Fruit fly (Drosophila melanogaster) whole organism, embryonic: ENCODE data around the gene CG12609.

Experiments used
- Ada2b ChIP-seq: fragments of 200-800 bp; sonication (Bioruptor generic); IDR thresholded peaks from 2 replicates; pipeline ENCODE4 v1.3.6; 2022; ENCODE audit warnings: missing biosample characterization, missing genetic modification characterization
- Adf1 ChIP-seq: fragments of 200-800 bp; sonication (Bioruptor generic); IDR thresholded peaks from 2 replicates; pipeline ENCODE4 v1.3.6; 2022; ENCODE audit warnings: missing biosample characterization, missing genetic modification characterization
- BEAF-32 ChIP-seq: fragments of 200-800 bp; sonication (Bioruptor generic); optimal IDR thresholded peaks from 3 replicates; lab custom pipeline; 2017; ENCODE audit warnings: missing biosample characterization, missing genetic modification characterization, mild to moderate bottlenecking, moderate library complexity, missing genetic modification reagents
- CG10147 ChIP-seq: fragments of 200-800 bp; sonication (Bioruptor generic); optimal IDR thresholded peaks from 2 replicates; lab custom pipeline; 2019; ENCODE audit warnings: missing biosample characterization, mild to moderate bottlenecking, missing genetic modification characterization, moderate library complexity
- CG11398 ChIP-seq: fragments of 200-800 bp; sonication (Bioruptor generic); optimal IDR thresholded peaks from 2 replicates; lab custom pipeline; 2016; ENCODE audit warnings: missing biosample characterization, missing genetic modification characterization
- CG13123 ChIP-seq: fragments of 200-800 bp; sonication (Bioruptor generic); optimal IDR thresholded peaks from 2 replicates; lab custom pipeline; 2016; ENCODE audit warnings: missing biosample characterization, missing genetic modification characterization
- CG14050 ChIP-seq: fragments of 200-800 bp; sonication (Bioruptor generic); IDR thresholded peaks from 3 replicates; pipeline ENCODE4 v1.3.6; 2022; ENCODE audit warnings: missing biosample characterization, missing genetic modification characterization
- CG14441 ChIP-seq: fragments of 200-800 bp; sonication (Bioruptor generic); IDR thresholded peaks from 2 replicates; pipeline ENCODE4 v1.3.6; 2022; ENCODE audit warnings: missing biosample characterization, missing genetic modification characterization
- CG16863 ChIP-seq: fragments of 200-800 bp; sonication (Bioruptor generic); optimal IDR thresholded peaks from 3 replicates; lab custom pipeline; 2016; ENCODE audit warnings: missing biosample characterization, missing genetic modification characterization
- CG2889 ChIP-seq: fragments of 200-800 bp; sonication (Bioruptor generic); IDR thresholded peaks from 3 replicates; pipeline ENCODE4 v1.3.6; 2022; ENCODE audit warnings: missing biosample characterization, missing genetic modification characterization
- CG31365 ChIP-seq: fragments of 200-800 bp; sonication (Bioruptor generic); optimal IDR thresholded peaks from 2 replicates; lab custom pipeline; 2018; ENCODE audit warnings: missing biosample characterization, mild to moderate bottlenecking, missing genetic modification characterization
- CG34224 ChIP-seq: fragments of 200-800 bp; sonication (Bioruptor generic); IDR thresholded peaks from 3 replicates; pipeline ENCODE4 v1.3.6; 2022; ENCODE audit warnings: missing biosample characterization, missing genetic modification characterization; ENCODE audit not compliant: partially characterized antibody
- CG42726 ChIP-seq: fragments of 200-800 bp; sonication (Bioruptor generic); IDR thresholded peaks from 2 replicates; pipeline ENCODE4 v1.3.6; 2022; ENCODE audit warnings: missing biosample characterization, missing genetic modification characterization; ENCODE audit not compliant: partially characterized antibody
- CG6813 ChIP-seq: fragments of 200-800 bp; sonication (Bioruptor generic); optimal IDR thresholded peaks from 2 replicates; lab custom pipeline; 2017; ENCODE audit warnings: missing biosample characterization, missing genetic modification characterization, mild to moderate bottlenecking, moderate library complexity, missing genetic modification reagents
- CG7786 ChIP-seq: fragments of 200-800 bp; sonication (Bioruptor generic); optimal IDR thresholded peaks from 2 replicates; lab custom pipeline; 2016; ENCODE audit warnings: missing biosample characterization, missing genetic modification characterization
- CG8924 ChIP-seq: fragments of 200-800 bp; optimal IDR thresholded peaks from 3 replicates; lab custom pipeline; 2019; ENCODE audit warnings: missing biosample characterization, mild to moderate bottlenecking, missing genetic modification characterization, moderate library complexity
- CG9609 ChIP-seq: fragments of 200-800 bp; sonication (Bioruptor generic); optimal IDR thresholded peaks from 3 replicates; lab custom pipeline; 2016; ENCODE audit warnings: missing biosample characterization, missing genetic modification characterization
- CG9727 ChIP-seq: fragments of 200-800 bp; sonication (Bioruptor generic); optimal IDR thresholded peaks from 3 replicates; lab custom pipeline; 2017; ENCODE audit warnings: missing biosample characterization, mild to moderate bottlenecking, missing genetic modification characterization
- Dp ChIP-seq: fragments of 200-800 bp; sonication (Bioruptor generic); optimal IDR thresholded peaks from 2 replicates; lab custom pipeline; 2018; ENCODE audit warnings: missing biosample characterization, mild to moderate bottlenecking, missing genetic modification characterization, moderate library complexity
- Dref ChIP-seq: fragments of 200-800 bp; sonication (Bioruptor generic); IDR thresholded peaks from 2 replicates; pipeline ENCODE4 v1.3.6; 2022; ENCODE audit warnings: missing biosample characterization, missing genetic modification characterization
- E2f2 ChIP-seq: fragments of 200-800 bp; sonication (Bioruptor generic); IDR thresholded peaks from 2 replicates; pipeline ENCODE4 v1.3.6; 2022; ENCODE audit warnings: missing biosample characterization, missing genetic modification characterization
- Fer2 ChIP-seq: fragments of 200-800 bp; sonication (Bioruptor generic); optimal IDR thresholded peaks from 2 replicates; lab custom pipeline; 2018; ENCODE audit warnings: missing biosample characterization, mild to moderate bottlenecking, missing genetic modification characterization, moderate library complexity
- HLH54F ChIP-seq: fragments of 200-800 bp; sonication (Bioruptor generic); optimal IDR thresholded peaks from 3 replicates; lab custom pipeline; 2016; ENCODE audit warnings: missing biosample characterization, missing genetic modification characterization
- Hr39 ChIP-seq: fragments of >200 bp; optimal IDR thresholded peaks from 2 replicates; lab custom pipeline; 2017
- Hr51 ChIP-seq, 2 experiments: fragments of 200-800 bp; sonication (Bioruptor generic); optimal IDR thresholded peaks; 2 replicates in 1 of 2; 3 replicates in 1 of 2; lab custom pipeline; 2016 to 2018; ENCODE audit warnings: missing biosample characterization in 2 of 2, missing genetic modification characterization in 2 of 2, mild to moderate bottlenecking in 1 of 2, moderate library complexity in 1 of 2
- MESR4 ChIP-seq: fragments of 200-800 bp; sonication (Bioruptor generic); optimal IDR thresholded peaks from 2 replicates; lab custom pipeline; 2018; ENCODE audit warnings: missing biosample characterization, mild to moderate bottlenecking, missing genetic modification characterization, moderate library complexity
- Rfx ChIP-seq: fragments of 200-800 bp; sonication (Bioruptor generic); IDR thresholded peaks from 2 replicates; pipeline ENCODE4 v1.3.6; 2022; ENCODE audit warnings: missing biosample characterization, missing genetic modification characterization
- bcd ChIP-seq: fragments of 200-800 bp; sonication (Bioruptor generic); optimal IDR thresholded peaks from 2 replicates; lab custom pipeline; 2017; ENCODE audit warnings: missing biosample characterization, mild to moderate bottlenecking, missing genetic modification characterization
- br ChIP-seq: fragments of >200 bp; optimal IDR thresholded peaks from 2 replicates; lab custom pipeline; 2017
- chinmo ChIP-seq: fragments of 200-800 bp; sonication (Bioruptor generic); IDR thresholded peaks from 4 replicates; pipeline ENCODE4 v1.3.6; 2022; ENCODE audit warnings: missing biosample characterization, missing genetic modification characterization; ENCODE audit not compliant: partially characterized antibody
- chn ChIP-seq: fragments of 200-800 bp; sonication (Bioruptor generic); optimal IDR thresholded peaks from 2 replicates; lab custom pipeline; 2016; ENCODE audit warnings: missing biosample characterization, missing genetic modification characterization
- dan ChIP-seq: fragments of 200-800 bp; sonication (Bioruptor generic); IDR thresholded peaks from 2 replicates; pipeline ENCODE4 v1.3.6; 2022; ENCODE audit warnings: missing biosample characterization, missing genetic modification characterization
- fd3F ChIP-seq: fragments of 200-800 bp; sonication (Bioruptor generic); optimal IDR thresholded peaks from 2 replicates; lab custom pipeline; 2018; ENCODE audit warnings: missing biosample characterization, mild to moderate bottlenecking, missing genetic modification characterization, moderate library complexity
- ftz-f1 ChIP-seq: fragments of 200-800 bp; sonication (Bioruptor generic); optimal IDR thresholded peaks from 2 replicates; lab custom pipeline; 2016; ENCODE audit warnings: missing biosample characterization, missing genetic modification characterization
- fu2 ChIP-seq: fragments of 200-800 bp; sonication (Bioruptor generic); optimal IDR thresholded peaks from 2 replicates; lab custom pipeline; 2016; ENCODE audit warnings: missing biosample characterization, missing genetic modification characterization
- gcm2 ChIP-seq: fragments of 200-800 bp; sonication (Bioruptor generic); optimal IDR thresholded peaks from 2 replicates; lab custom pipeline; 2016; ENCODE audit warnings: missing biosample characterization, missing genetic modification characterization
- hth ChIP-seq: fragments of >200 bp; optimal IDR thresholded peaks from 2 replicates; lab custom pipeline; 2017; ENCODE audit warnings: inconsistent platforms
- nau ChIP-seq: fragments of 200-800 bp; sonication (Bioruptor generic); optimal IDR thresholded peaks from 3 replicates; lab custom pipeline; 2017; ENCODE audit warnings: missing biosample characterization, mild to moderate bottlenecking, missing genetic modification characterization, missing genetic modification reagents
- pum ChIP-seq: fragments of 200-800 bp; sonication (Bioruptor generic); optimal IDR thresholded peaks from 2 replicates; lab custom pipeline; 2016; ENCODE audit warnings: missing biosample characterization, missing genetic modification characterization
- ro ChIP-seq: fragments of 200-800 bp; sonication (Bioruptor generic); IDR thresholded peaks from 2 replicates; pipeline ENCODE4 v1.3.6; 2022; ENCODE audit warnings: missing biosample characterization, missing genetic modification characterization
- row ChIP-seq: fragments of 200-800 bp; sonication (Bioruptor generic); IDR thresholded peaks from 3 replicates; pipeline ENCODE4 v1.3.6; 2022; ENCODE audit warnings: missing biosample characterization, missing genetic modification characterization
- sd ChIP-seq: fragments of 200-800 bp; sonication (Bioruptor generic); optimal IDR thresholded peaks from 3 replicates; lab custom pipeline; 2018; ENCODE audit warnings: missing biosample characterization, mild to moderate bottlenecking, missing genetic modification characterization, moderate library complexity
- sens-2 ChIP-seq: fragments of 200-800 bp; sonication (Bioruptor generic); IDR thresholded peaks from 2 replicates; pipeline ENCODE4 v1.3.6; 2022; ENCODE audit warnings: missing biosample characterization, missing genetic modification characterization
- seq ChIP-seq: fragments of 200-800 bp; sonication (Bioruptor generic); IDR thresholded peaks from 2 replicates; pipeline ENCODE4 v1.3.6; 2022; ENCODE audit warnings: missing biosample characterization, missing genetic modification characterization
- slou ChIP-seq: fragments of 200-800 bp; sonication (Bioruptor generic); optimal IDR thresholded peaks from 3 replicates; lab custom pipeline; 2016; ENCODE audit warnings: missing biosample characterization, missing genetic modification characterization
- sob ChIP-seq: fragments of 200-800 bp; sonication (Bioruptor generic); IDR thresholded peaks from 2 replicates; pipeline ENCODE4 v1.3.6; 2022; ENCODE audit warnings: missing biosample characterization, missing genetic modification characterization
- stc ChIP-seq: fragments of 200-800 bp; sonication (Bioruptor generic); IDR thresholded peaks from 2 replicates; pipeline ENCODE4 v1.3.6; 2022; ENCODE audit warnings: missing biosample characterization, missing genetic modification characterization
- stwl ChIP-seq: fragments of 200-800 bp; sonication (Bioruptor generic); optimal IDR thresholded peaks from 3 replicates; lab custom pipeline; 2018; ENCODE audit warnings: missing biosample characterization, mild to moderate bottlenecking, missing genetic modification characterization, moderate library complexity
- zen2 ChIP-seq: fragments of 200-800 bp; sonication (Bioruptor generic); IDR thresholded peaks from 3 replicates; pipeline ENCODE4 v1.3.6; 2022; ENCODE audit warnings: missing biosample characterization, missing genetic modification characterization; ENCODE audit not compliant: partially characterized antibody
- zfh2 ChIP-seq: fragments of 200-800 bp; sonication (Bioruptor generic); optimal IDR thresholded peaks from 2 replicates; lab custom pipeline; 2016; ENCODE audit warnings: missing biosample characterization, missing genetic modification characterization

CG12609 gene

DNA sequence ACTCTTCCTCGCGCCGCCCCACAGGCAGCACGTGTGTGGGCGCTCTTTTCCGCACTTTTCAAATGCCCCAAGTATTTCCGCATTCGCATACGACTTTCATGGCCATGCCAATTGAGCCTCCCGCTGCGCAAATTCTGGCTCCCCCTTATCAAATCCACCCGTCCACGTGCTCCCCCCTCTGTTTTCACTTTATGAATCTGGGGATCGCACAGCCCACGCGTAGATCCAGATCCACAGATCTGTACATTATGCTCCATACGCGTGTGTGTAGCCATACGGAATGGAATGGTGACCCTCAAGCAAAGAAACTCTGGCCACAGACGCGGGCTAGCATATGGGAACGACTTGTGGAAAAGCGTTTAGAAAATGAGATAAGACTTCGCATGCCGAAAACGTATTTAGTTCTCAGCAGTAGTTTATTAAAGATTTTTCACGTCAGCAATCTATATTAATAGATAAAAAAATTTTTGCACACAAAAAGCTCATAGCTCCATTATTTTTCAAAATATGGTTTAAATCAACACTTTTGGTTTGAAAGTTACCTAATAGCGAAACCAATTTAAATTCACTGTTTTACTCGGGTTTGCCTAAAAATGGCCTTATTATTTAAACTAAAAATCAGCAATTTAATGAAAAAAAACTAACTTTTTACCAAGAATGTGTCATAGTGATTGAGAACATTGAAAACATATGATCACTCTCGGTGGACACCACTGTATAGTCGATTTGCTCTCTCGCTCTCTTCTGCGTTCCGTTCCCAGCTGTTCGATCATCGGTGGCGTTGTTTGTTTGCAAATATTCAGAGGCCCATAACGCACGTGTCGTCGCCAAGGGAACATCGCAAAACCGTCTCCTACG is 41.5 kb upstream of the CG12609 start (continued):
- no peak for TF ChIP-seq CG34224
- TF ChIP-seq CG16863 = peak; percentile 62
- no peak for TF ChIP-seq CG42726 (GFP tag; lab: Robert Waterston, UW)
- peak; percentile 8 for TF ChIP-seq ftz-f1 (GFP tag; lab: Kevin White, UChicago)
- peak; percentile 4 for TF ChIP-seq chn (GFP tag; lab: Kevin White, UChicago)
- peak; percentile 27 for TF ChIP-seq slou (GFP tag; lab: Kevin White, UChicago)
- peak; percentile 79 for TF ChIP-seq CG9727 (GFP tag; lab: Kevin White, UChicago)
- TF ChIP-seq br (lab: Kevin White, UChicago) = no peak
- TF ChIP-seq fu2 (GFP tag; lab: Kevin White, UChicago) = peak; percentile 39
- no peak for TF ChIP-seq zen2 (GFP tag; lab: Robert Waterston, UW)
- no peak for TF ChIP-seq Fer2
- TF ChIP-seq chinmo (GFP tag; lab: Robert Waterston, UW) = 0 out of 4 replicates have a peak, but pooled peaks have one; percentile 48
- TF ChIP-seq Ada2b (GFP tag; lab: Robert Waterston, UW) = peak; percentile 17; the same call in 1 of the 2 replicates
- peak; percentile 68 for TF ChIP-seq zfh2 (GFP tag; lab: Kevin White, UChicago)
- TF ChIP-seq CG31365 (tag; lab: Kevin White, UChicago) = no peak
- peak; percentile 19 for TF ChIP-seq CG6813 (GFP tag; lab: Kevin White, UChicago)
- TF ChIP-seq CG14441 (GFP tag; lab: Robert Waterston, UW) = peak; percentile 63
- TF ChIP-seq Adf1 (GFP tag; lab: Robert Waterston, UW) = no peak
- TF ChIP-seq Dp = no peak
- TF ChIP-seq sd = peak; percentile 55
- peak; percentile 58 for TF ChIP-seq CG10147 (GFP tag; lab: Kevin White, UChicago)
- TF ChIP-seq bcd (GFP tag; lab: Kevin White, UChicago) = peak; percentile 64
- peak; percentile 51 to 71 for TF ChIP-seq Hr51 (GFP tag; optimal IDR thresholded peaks at IDR 0.05; lab: Kevin White, UChicago)
- peak; percentile 1 for TF ChIP-seq fd3F (GFP tag; lab: Kevin White, UChicago)
- TF ChIP-seq dan (GFP tag; lab: Robert Waterston, UW) = no peak
- TF ChIP-seq pum = peak; percentile 26
- TF ChIP-seq CG13123 = no peak
- TF ChIP-seq gcm2 = peak; percentile 19
- no peak for TF ChIP-seq stwl
- peak; percentile 56 for TF ChIP-seq Rfx (GFP tag; lab: Robert Waterston, UW)
- TF ChIP-seq hth (lab: Kevin White, UChicago) = no peak
- no peak for TF ChIP-seq E2f2
- peak; percentile 44 for TF ChIP-seq CG9609 (GFP tag; lab: Kevin White, UChicago)
- TF ChIP-seq CG2889 = no peak
- TF ChIP-seq seq (GFP tag; lab: Robert Waterston, UW) = no peak
- TF ChIP-seq stc (GFP tag; lab: Robert Waterston, UW) = no peak
- peak; percentile 5 for TF ChIP-seq CG11398
- TF ChIP-seq MESR4 (GFP tag; lab: Kevin White, UChicago) = no peak
- TF ChIP-seq BEAF-32 (GFP tag; lab: Kevin White, UChicago) = no peak
- TF ChIP-seq sob (GFP tag; lab: Robert Waterston, UW) = peak; percentile 37; the same call in 1 of the 2 replicates
- peak; percentile 75 for TF ChIP-seq HLH54F (GFP tag; lab: Kevin White, UChicago)
- TF ChIP-seq nau (GFP tag; lab: Kevin White, UChicago) = peak; percentile 57
- TF ChIP-seq Hr39 (lab: Kevin White, UChicago) = no peak
- peak; percentile 59 for TF ChIP-seq CG7786 (GFP tag; lab: Kevin White, UChicago)
- no peak for TF ChIP-seq ro
- TF ChIP-seq CG8924 (tag; lab: Kevin White, UChicago) = peak; percentile 66
- TF ChIP-seq Dref (GFP tag; lab: Robert Waterston, UW) = no peak
- TF ChIP-seq row (GFP tag; lab: Robert Waterston, UW) = peak; percentile 70
- TF ChIP-seq sens-2 = no peak
- TF ChIP-seq CG14050 = no peak
